Worm (Caenorhabditis elegans) whole organism, late embryonic: ENCODE results near the gene C33H5.16.

Experiments
- C08G9.2 ChIP-seq: sonication (generic microtip); optimal IDR thresholded peaks from 2 replicates; lab custom pipeline; 2016; ENCODE audit warnings: mild to moderate bottlenecking, missing genetic modification characterization, moderate library complexity, missing compliant biosample characterization
- C38D4.7 ChIP-seq: fragments of 200-800 bp; sonication (Bioruptor generic); optimal IDR thresholded peaks from 2 replicates; lab custom pipeline; 2018; ENCODE audit warnings: mild to moderate bottlenecking, missing genetic modification characterization, moderate library complexity, missing compliant biosample characterization
- F13H6.1 ChIP-seq: sonication (generic microtip); optimal IDR thresholded peaks from 2 replicates; lab custom pipeline; 2016; ENCODE audit warnings: missing genetic modification characterization, missing compliant biosample characterization
- K09A11.1 ChIP-seq: sonication (generic microtip); optimal IDR thresholded peaks from 2 replicates; lab custom pipeline; 2017; ENCODE audit warnings: antibody characterized with exemption, mild to moderate bottlenecking, missing genetic modification characterization, missing compliant biosample characterization; ENCODE audit not compliant: insufficient read depth
- T23F11.4 ChIP-seq: fragments of 200-800 bp; sonication (Bioruptor generic); optimal IDR thresholded peaks from 2 replicates; lab custom pipeline; 2018; ENCODE audit warnings: mild to moderate bottlenecking, missing genetic modification characterization, missing compliant biosample characterization
- Y22D7AL.16 ChIP-seq: sonication (generic microtip); optimal IDR thresholded peaks from 2 replicates; lab custom pipeline; 2016; ENCODE audit warnings: missing genetic modification characterization, missing compliant biosample characterization
- ahr-1 ChIP-seq: sonication (generic microtip); optimal IDR thresholded peaks from 2 replicates; lab custom pipeline; 2016; ENCODE audit warnings: missing genetic modification characterization, missing compliant biosample characterization
- ama-1 ChIP-seq: fragments of 150-350 bp; optimal IDR thresholded peaks from 2 replicates; lab custom pipeline; 2014
- ceh-14 ChIP-seq: sonication (generic microtip); optimal IDR thresholded peaks from 2 replicates; lab custom pipeline; 2016; ENCODE audit warnings: missing genotype, missing genetic modification characterization, missing compliant biosample characterization
- ceh-18 ChIP-seq: sonication (generic microtip); optimal IDR thresholded peaks from 2 replicates; lab custom pipeline; 2016; ENCODE audit warnings: missing genetic modification characterization, missing compliant biosample characterization
- ceh-19 ChIP-seq: fragments of 200-800 bp; sonication (Bioruptor generic); optimal IDR thresholded peaks from 2 replicates; lab custom pipeline; 2018; ENCODE audit warnings: mild to moderate bottlenecking, missing genetic modification characterization, missing compliant biosample characterization
- ceh-22 ChIP-seq: sonication (generic microtip); optimal IDR thresholded peaks from 2 replicates; lab custom pipeline; 2017; ENCODE audit warnings: missing biosample characterization, missing genetic modification characterization
- ceh-30 ChIP-seq: fragments of 150-350 bp; optimal IDR thresholded peaks from 2 replicates; lab custom pipeline; 2014; ENCODE audit warnings: missing biosample characterization, missing genetic modification characterization
- ceh-31 ChIP-seq: sonication (generic microtip); optimal IDR thresholded peaks from 2 replicates; lab custom pipeline; 2016; ENCODE audit warnings: missing genetic modification characterization, missing compliant biosample characterization
- ceh-45 ChIP-seq: fragments of 200-800 bp; sonication (Bioruptor generic); IDR thresholded peaks from 2 replicates; pipeline ENCODE4 v1.3.6; 2022; ENCODE audit warnings: missing genetic modification reagents, missing genetic modification characterization, missing compliant biosample characterization
- ceh-6 ChIP-seq: fragments of 200-800 bp; sonication (Bioruptor generic); optimal IDR thresholded peaks from 2 replicates; lab custom pipeline; 2018; ENCODE audit warnings: mild to moderate bottlenecking, missing genetic modification characterization, missing compliant biosample characterization
- ceh-9 ChIP-seq: sonication (generic microtip); optimal IDR thresholded peaks from 2 replicates; lab custom pipeline; 2016; ENCODE audit warnings: mild to moderate bottlenecking, missing genetic modification characterization, inconsistent platforms, missing compliant biosample characterization
- che-1 ChIP-seq: sonication (generic microtip); optimal IDR thresholded peaks from 2 replicates; lab custom pipeline; 2016; ENCODE audit warnings: mild to moderate bottlenecking, missing genetic modification characterization, missing compliant biosample characterization
- elt-2 ChIP-seq: sonication (generic microtip); optimal IDR thresholded peaks from 2 replicates; lab custom pipeline; 2016; ENCODE audit warnings: missing genetic modification reagents, missing genetic modification characterization, missing compliant biosample characterization
- elt-4 ChIP-seq: sonication (generic microtip); optimal IDR thresholded peaks from 2 replicates; lab custom pipeline; 2016; ENCODE audit warnings: missing genetic modification characterization, missing compliant biosample characterization
- ets-4 ChIP-seq: sonication (generic microtip); optimal IDR thresholded peaks from 2 replicates; lab custom pipeline; 2016; ENCODE audit warnings: missing genetic modification characterization, missing compliant biosample characterization
- eyg-1 ChIP-seq: sonication (generic microtip); optimal IDR thresholded peaks from 2 replicates; lab custom pipeline; 2016; ENCODE audit warnings: missing genotype, missing genetic modification characterization, missing compliant biosample characterization
- fax-1 ChIP-seq: sonication (generic microtip); optimal IDR thresholded peaks from 2 replicates; lab custom pipeline; 2016; ENCODE audit warnings: missing genotype, missing genetic modification characterization, missing compliant biosample characterization
- fkh-10 ChIP-seq: fragments of 150-350 bp; optimal IDR thresholded peaks from 2 replicates; lab custom pipeline; 2014; ENCODE audit warnings: missing biosample characterization, missing genetic modification reagents, missing genetic modification characterization
- fkh-6 ChIP-seq: sonication (generic microtip); optimal IDR thresholded peaks from 2 replicates; lab custom pipeline; 2016; ENCODE audit warnings: missing genetic modification characterization, missing compliant biosample characterization
- gmeb-2 ChIP-seq: sonication (generic microtip); optimal IDR thresholded peaks from 2 replicates; lab custom pipeline; 2016; ENCODE audit warnings: missing genetic modification characterization, inconsistent platforms, missing compliant biosample characterization
- hlh-13 ChIP-seq: fragments of 200-800 bp; sonication (Bioruptor generic); optimal IDR thresholded peaks from 2 replicates; lab custom pipeline; 2018; ENCODE audit warnings: mild to moderate bottlenecking, missing genetic modification characterization, missing compliant biosample characterization
- hlh-15 ChIP-seq: sonication (generic microtip); optimal IDR thresholded peaks from 2 replicates; lab custom pipeline; 2016; ENCODE audit warnings: missing genetic modification characterization, missing compliant biosample characterization
- hlh-30 ChIP-seq: sonication (generic microtip); optimal IDR thresholded peaks from 2 replicates; lab custom pipeline; 2017; ENCODE audit warnings: antibody characterized with exemption, missing genetic modification characterization, missing compliant biosample characterization; ENCODE audit not compliant: insufficient read depth
- hlh-6 ChIP-seq: sonication (generic microtip); optimal IDR thresholded peaks from 2 replicates; lab custom pipeline; 2016; ENCODE audit warnings: missing genotype, missing genetic modification characterization, missing compliant biosample characterization
- lim-6 ChIP-seq: sonication (generic microtip); optimal IDR thresholded peaks from 2 replicates; lab custom pipeline; 2016; ENCODE audit warnings: missing genetic modification characterization, missing compliant biosample characterization
- madf-2 ChIP-seq: sonication (generic microtip); optimal IDR thresholded peaks from 2 replicates; lab custom pipeline; 2017; ENCODE audit warnings: missing genetic modification characterization, missing compliant biosample characterization
- mec-3 ChIP-seq: sonication (generic microtip); optimal IDR thresholded peaks from 2 replicates; lab custom pipeline; 2016; ENCODE audit warnings: borderline replicate concordance, missing genetic modification characterization, missing compliant biosample characterization
- nfya-1 ChIP-seq: sonication (generic microtip); optimal IDR thresholded peaks from 2 replicates; lab custom pipeline; 2017; ENCODE audit warnings: missing genetic modification characterization, mild to moderate bottlenecking, missing compliant biosample characterization, antibody characterized with exemption, moderate library complexity
- nhr-11 ChIP-seq: fragments of 150-350 bp; optimal IDR thresholded peaks from 2 replicates; lab custom pipeline; 2014; ENCODE audit warnings: missing biosample characterization, missing genetic modification characterization
- nhr-232 ChIP-seq: sonication (generic microtip); optimal IDR thresholded peaks from 2 replicates; lab custom pipeline; 2016; ENCODE audit warnings: missing genetic modification characterization, missing compliant biosample characterization
- npax-4 ChIP-seq: sonication (generic microtip); optimal IDR thresholded peaks from 2 replicates; lab custom pipeline; 2016; ENCODE audit warnings: missing genetic modification characterization, missing compliant biosample characterization
- pat-9 ChIP-seq: fragments of 200-800 bp; sonication (Bioruptor generic); optimal IDR thresholded peaks from 2 replicates; lab custom pipeline; 2018; ENCODE audit warnings: mild to moderate bottlenecking, missing genetic modification characterization, moderate library complexity, missing compliant biosample characterization
- pax-1 ChIP-seq: fragments of 150-350 bp; optimal IDR thresholded peaks from 2 replicates; lab custom pipeline; 2014; ENCODE audit warnings: missing biosample characterization, missing genetic modification characterization
- pha-2 ChIP-seq: sonication (generic microtip); optimal IDR thresholded peaks from 2 replicates; lab custom pipeline; 2017; ENCODE audit warnings: mild to moderate bottlenecking, missing genetic modification characterization, missing compliant biosample characterization
- pha-4 ChIP-seq: fragments of 150-350 bp; optimal IDR thresholded peaks from 2 replicates; lab custom pipeline; 2018; ENCODE audit warnings: missing biosample characterization, missing genetic modification reagents, missing genetic modification characterization
- pqm-1 ChIP-seq: sonication (generic microtip); optimal IDR thresholded peaks from 2 replicates; lab custom pipeline; 2016; ENCODE audit warnings: missing genetic modification characterization, missing compliant biosample characterization
- rnt-1 ChIP-seq: sonication (generic microtip); optimal IDR thresholded peaks from 2 replicates; lab custom pipeline; 2016; ENCODE audit warnings: missing genetic modification characterization, missing compliant biosample characterization
- sox-2 ChIP-seq: fragments of 200-800 bp; sonication (Bioruptor generic); IDR thresholded peaks from 2 replicates; pipeline ENCODE4 v1.3.6; 2022; ENCODE audit warnings: missing genetic modification reagents, missing genetic modification characterization, missing compliant biosample characterization
- sox-4 ChIP-seq: sonication (generic microtip); optimal IDR thresholded peaks from 2 replicates; lab custom pipeline; 2017; ENCODE audit warnings: mild to moderate bottlenecking, missing genetic modification characterization, inconsistent platforms, missing compliant biosample characterization
- syd-9 ChIP-seq: sonication (generic microtip); optimal IDR thresholded peaks from 2 replicates; lab custom pipeline; 2016; ENCODE audit warnings: mild to moderate bottlenecking, missing genetic modification characterization, moderate library complexity, missing compliant biosample characterization
- ttx-3 ChIP-seq: sonication (generic microtip); optimal IDR thresholded peaks from 2 replicates; lab custom pipeline; 2016; ENCODE audit warnings: missing genetic modification reagents, missing genetic modification characterization, missing compliant biosample characterization
- unc-42 ChIP-seq: sonication (generic microtip); optimal IDR thresholded peaks from 2 replicates; lab custom pipeline; 2016; ENCODE audit warnings: missing genotype, missing genetic modification characterization, missing compliant biosample characterization
- unc-55 ChIP-seq: sonication (generic microtip); optimal IDR thresholded peaks from 2 replicates; lab custom pipeline; 2017; ENCODE audit warnings: missing biosample characterization, missing genetic modification reagents, missing genetic modification characterization
- ztf-16 ChIP-seq: sonication (generic microtip); optimal IDR thresholded peaks from 2 replicates; lab custom pipeline; 2017; ENCODE audit warnings: missing genetic modification characterization, missing compliant biosample characterization

The C33H5.16 gene

ce11 chrIV:7817852-7818251 is 14.7 kb upstream of the C33H5.16 start, which contains the start of gene ric-3 (continued):
- TF ChIP-seq F13H6.1 (tag; lab: Kevin White, UChicago), result no peak
- TF ChIP-seq pqm-1 (tag; lab: Kevin White, UChicago), result no peak
- no peak for TF ChIP-seq pha-4
- TF ChIP-seq ceh-9, result no peak
- no peak for TF ChIP-seq Y22D7AL.16
- no peak for TF ChIP-seq C08G9.2 (tag; lab: Kevin White, UChicago)
- no peak for TF ChIP-seq mec-3 (tag; lab: Kevin White, UChicago)
- TF ChIP-seq gmeb-2, result no peak
- no peak for TF ChIP-seq nhr-232 (tag; lab: Kevin White, UChicago)
- no peak for TF ChIP-seq madf-2 (tag; lab: Kevin White, UChicago)
- TF ChIP-seq ttx-3 (tag; lab: Kevin White, UChicago), result no peak
- no peak for TF ChIP-seq hlh-13
- no peak for TF ChIP-seq pat-9 (tag; lab: Kevin White, UChicago)
- no peak for TF ChIP-seq ahr-1
- no peak for TF ChIP-seq che-1 (tag; lab: Kevin White, UChicago)
- no peak for TF ChIP-seq C38D4.7 (GFP tag; lab: Kevin White, UChicago)
- TF ChIP-seq hlh-6 (tag; lab: Kevin White, UChicago), result no peak
- no peak for TF ChIP-seq ztf-16 (tag; lab: Kevin White, UChicago)
- TF ChIP-seq nfya-1 (tag; lab: Kevin White, UChicago), result peak; percentile 78
- no peak for TF ChIP-seq syd-9 (tag; lab: Kevin White, UChicago)
- TF ChIP-seq fax-1 (tag; lab: Kevin White, UChicago), result no peak
- TF ChIP-seq sox-2 (GFP tag; lab: Robert Waterston, UW), result no peak
- TF ChIP-seq K09A11.1, result no peak
- no peak for TF ChIP-seq hlh-15 (tag; lab: Kevin White, UChicago)
- TF ChIP-seq pha-2 (tag; lab: Kevin White, UChicago), result no peak
- no peak for TF ChIP-seq eyg-1 (tag; lab: Kevin White, UChicago)
- TF ChIP-seq unc-55, result peak; percentile 80
- no peak for TF ChIP-seq ceh-45
- peak; percentile 30 for TF ChIP-seq lim-6 (tag; lab: Kevin White, UChicago)
- TF ChIP-seq ama-1 (lab: Kevin White, UChicago), result no peak
- no peak for TF ChIP-seq pax-1
- TF ChIP-seq ceh-19 (GFP tag; lab: Kevin White, UChicago), result peak; percentile 18
- peak; percentile 46 for TF ChIP-seq ceh-18 (tag; lab: Kevin White, UChicago)
- no peak for TF ChIP-seq hlh-30 (tag; lab: Kevin White, UChicago)
- no peak for TF ChIP-seq sox-4

ce11 chrIV:7816402-7817102 is 13.4 kb upstream of the C33H5.16 start:
- TF ChIP-seq ceh-22 (tag; lab: Kevin White, UChicago) (no peak), ceh-30 (tag; lab: Kevin White, UChicago) (no peak), Y22D7AL.16 (no peak), ceh-19 (GFP tag; lab: Kevin White, UChicago) (no peak), fkh-10 (GFP tag; lab: Kevin White, UChicago) (no peak), unc-42 (tag; lab: Kevin White, UChicago) (no peak), F13H6.1 (tag; lab: Kevin White, UChicago) (no peak), ets-4 (peak; percentile 58), eyg-1 (tag; lab: Kevin White, UChicago) (no peak), hlh-30 (tag; lab: Kevin White, UChicago) (no peak), unc-55 (no peak), sox-2 (GFP tag; lab: Robert Waterston, UW) (no peak), nhr-11 (no peak), ahr-1 (no peak), fkh-6 (tag; lab: Kevin White, UChicago) (no peak), fax-1 (tag; lab: Kevin White, UChicago) (no peak), pha-4 (no peak), rnt-1 (tag; lab: Kevin White, UChicago) (no peak), ceh-31 (tag; lab: Kevin White, UChicago) (peak; percentile 52), elt-4 (tag; lab: Kevin White, UChicago) (no peak), ceh-6 (GFP tag; lab: Kevin White, UChicago) (no peak), lim-6 (tag; lab: Kevin White, UChicago) (no peak), nhr-232 (tag; lab: Kevin White, UChicago) (no peak), T23F11.4 (GFP tag; lab: Kevin White, UChicago) (no peak), pax-1 (no peak), gmeb-2 (no peak), hlh-13 (no peak), ceh-14 (tag; lab: Kevin White, UChicago) (peak; percentile 6), elt-2 (tag; lab: Kevin White, UChicago) (peak; percentile 27), pat-9 (tag; lab: Kevin White, UChicago) (no peak), npax-4 (tag; lab: Kevin White, UChicago) (no peak)
